Worm (Caenorhabditis elegans) whole organism, young adult: Measurements from ENCODE around the gene mul-1.

Experiments
- ceh-100 ChIP-seq: fragments of 200-800 bp; sonication (Bioruptor generic); IDR thresholded peaks from 2 replicates; pipeline ENCODE4 v1.3.6; 2022; ENCODE audit warnings: missing genetic modification reagents, missing genetic modification characterization, missing compliant biosample characterization
- let-526 ChIP-seq: fragments of 200-800 bp; sonication (Bioruptor generic); IDR thresholded peaks from 2 replicates; pipeline ENCODE4 v1.3.6; 2022; ENCODE audit warnings: missing genetic modification reagents, missing genetic modification characterization, missing compliant biosample characterization
- repo-1 ChIP-seq: sonication (generic microtip); optimal IDR thresholded peaks from 2 replicates; lab custom pipeline; 2017; ENCODE audit warnings: mild to moderate bottlenecking, missing genetic modification characterization, missing compliant biosample characterization

ce11 chrIV:4078901-4079300, 44.1 kb downstream of the mul-1 start, which contains the start of gene C35B1.8:
- TF ChIP-seq ceh-100 (GFP tag; lab: Robert Waterston, UW) = no peak
- TF ChIP-seq let-526 = no peak
- no peak for TF ChIP-seq repo-1 (tag; lab: Kevin White, UChicago)
